Worm (Caenorhabditis elegans): Measurements from ENCODE around the gene srj-29.

ce11 chrV:16094862-16095261, 19.4 kb downstream of the srj-29 start:
- no peak for TF ChIP-seq nhr-25 (tag; optimal IDR thresholded peaks at IDR 0.05; ENCODE audit: borderline replicate concordance, insufficient read depth)
- no peak for TF ChIP-seq F49E8.2 (tag; optimal IDR thresholded peaks at IDR 0.05; ENCODE audit: borderline replicate concordance)
- no peak for TF ChIP-seq jun-1 (tag; optimal IDR thresholded peaks at IDR 0.05)
- TF ChIP-seq snpc-1.2 (GFP tag; IDR thresholded peaks at IDR 0.05), result no peak
